Worm (Caenorhabditis elegans) whole organism, L2 larva: ENCODE results near the gene H14N18.4.
"Not testable (repeated sequence)": the region's sequence is repeated elsewhere in the genome, so short reads cannot be mapped to it uniquely, and the experiment has no call there.

Experiments used
- crh-2 ChIP-seq: sonication (generic microtip); optimal IDR thresholded peaks from 2 replicates; lab custom pipeline; 2017; ENCODE audit warnings: missing biosample characterization, missing genetic modification characterization
- fos-1 ChIP-seq: fragments of 150-350 bp; optimal IDR thresholded peaks from 2 replicates; lab custom pipeline; 2014; ENCODE audit warnings: missing biosample characterization, missing genetic modification characterization
- lin-13 ChIP-seq: fragments of 150-350 bp; optimal IDR thresholded peaks from 2 replicates; lab custom pipeline; 2014; ENCODE audit warnings: missing biosample characterization, missing genetic modification reagents, missing genetic modification characterization

H14N18.4 gene

DNA sequence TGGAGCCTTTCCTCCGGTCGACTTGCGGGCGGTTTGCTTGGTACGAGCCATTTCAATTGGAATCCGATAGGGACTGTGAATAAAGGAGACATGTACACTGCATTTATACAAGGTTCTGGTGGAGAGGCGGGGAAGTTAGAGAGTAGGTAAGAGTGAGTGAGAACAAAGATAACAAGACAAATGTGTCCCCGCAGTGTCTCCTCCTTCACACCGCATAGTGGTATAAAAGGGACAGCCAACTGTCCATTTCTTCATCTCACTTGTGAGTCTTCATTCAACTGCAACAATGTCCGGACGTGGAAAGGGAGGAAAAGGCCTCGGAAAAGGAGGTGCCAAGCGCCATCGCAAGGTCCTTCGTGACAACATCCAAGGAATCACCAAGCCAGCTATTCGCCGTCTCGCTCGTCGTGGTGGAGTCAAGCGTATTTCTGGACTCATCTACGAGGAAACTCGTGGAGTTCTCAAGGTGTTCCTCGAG, 30.8 kb downstream of the H14N18.4 start, which contains the start of the genes his-17 and his-18:
Gene his-17, minus strand, starts transcription at position 51 of the 478 bp plus-strand sequence.
Gene his-18, plus strand, starts transcription at position 287 of the 478 bp plus-strand sequence.
- not testable (repeated sequence) for TF ChIP-seq fos-1 (tag; lab: Kevin White, UChicago); crh-2; lin-13 (GFP tag; lab: Kevin White, UChicago)
